Worm (Caenorhabditis elegans) whole organism, mixed stage, embryonic: ENCODE results near the gene msp-33.
"Not testable (repeated sequence)": the region's sequence is repeated elsewhere in the genome, so short reads cannot be mapped to it uniquely, and the experiment has no call there.

Source experiments
- cnd-1 ChIP-seq: fragments of 200-800 bp; sonication (Bioruptor generic); optimal IDR thresholded peaks from 2 replicates; lab custom pipeline; 2018; ENCODE audit warnings: mild to moderate bottlenecking, missing genetic modification characterization, missing compliant biosample characterization
- elt-1 ChIP-seq: sonication (generic microtip); optimal IDR thresholded peaks from 2 replicates; lab custom pipeline; 2017; ENCODE audit warnings: missing genetic modification characterization, mild to moderate bottlenecking, missing compliant biosample characterization, antibody characterized with exemption, moderate library complexity, borderline replicate concordance; ENCODE audit not compliant: insufficient read depth
- lin-13 ChIP-seq: fragments of 150-350 bp; optimal IDR thresholded peaks from 2 replicates; lab custom pipeline; 2014; ENCODE audit warnings: missing biosample characterization, missing genetic modification characterization
- mep-1 ChIP-seq: fragments of 150-350 bp; optimal IDR thresholded peaks from 2 replicates; lab custom pipeline; 2017; ENCODE audit warnings: missing biosample characterization, missing genetic modification reagents, missing genetic modification characterization, inconsistent platforms
- nhr-237 ChIP-seq: fragments of 150-350 bp; optimal IDR thresholded peaks from 2 replicates; lab custom pipeline; 2014; ENCODE audit warnings: missing biosample characterization, missing genetic modification characterization
- nhr-76 ChIP-seq: sonication (generic microtip); optimal IDR thresholded peaks from 2 replicates; lab custom pipeline; 2017; ENCODE audit warnings: missing biosample characterization, missing genetic modification characterization
- pha-4 ChIP-seq: fragments of 150-350 bp; optimal IDR thresholded peaks from 2 replicates; lab custom pipeline; 2018; ENCODE audit warnings: missing biosample characterization, missing genetic modification reagents, missing genetic modification characterization
- sptf-1 ChIP-seq: sonication (generic microtip); optimal IDR thresholded peaks from 2 replicates; lab custom pipeline; 2017; ENCODE audit warnings: mild to moderate bottlenecking, missing genetic modification characterization, moderate library complexity, missing compliant biosample characterization
- tbx-8 ChIP-seq: fragments of 200-800 bp; sonication (Bioruptor generic); optimal IDR thresholded peaks from 2 replicates; lab custom pipeline; 2018; ENCODE audit warnings: mild to moderate bottlenecking, missing genetic modification characterization, moderate library complexity, missing compliant biosample characterization
- unc-39 ChIP-seq: fragments of 150-350 bp; optimal IDR thresholded peaks from 2 replicates; lab custom pipeline; 2014; ENCODE audit warnings: missing biosample characterization, missing genetic modification characterization
- ztf-11 ChIP-seq: fragments of 150-350 bp; optimal IDR thresholded peaks from 2 replicates; lab custom pipeline; 2014; ENCODE audit warnings: missing biosample characterization, missing genetic modification characterization

DNA sequence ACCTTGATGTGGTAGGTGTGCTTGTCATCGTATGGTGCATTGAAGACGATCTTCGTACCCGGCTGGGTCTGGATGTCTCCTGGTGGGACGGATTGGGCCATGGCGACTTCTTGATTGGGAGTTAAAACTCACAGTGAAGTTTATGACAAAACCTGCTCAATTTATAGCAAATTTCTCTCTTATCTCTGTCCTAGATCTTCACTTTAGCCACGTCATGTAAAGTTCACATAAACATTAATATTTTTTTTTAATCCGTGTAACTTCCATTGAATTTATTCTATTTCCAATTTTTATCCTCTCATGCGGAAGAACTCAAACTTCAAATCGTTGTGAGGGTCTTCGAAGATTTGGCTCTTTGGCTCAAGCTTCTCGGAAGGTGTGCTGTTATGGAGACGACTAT, 24.0 kb upstream of the msp-33 start, which contains the start of gene msp-31:
- TF ChIP-seq cnd-1 (tag; lab: Kevin White, UChicago); ztf-11; sptf-1; tbx-8 (GFP tag; lab: Kevin White, UChicago); unc-39 (tag; lab: Kevin White, UChicago); elt-1; nhr-76 (tag; lab: Kevin White, UChicago); lin-13 (tag; lab: Kevin White, UChicago); mep-1 (tag; lab: Kevin White, UChicago); pha-4 (tag; lab: Kevin White, UChicago); nhr-237 (tag; lab: Kevin White, UChicago): not testable (repeated sequence)
